Worm (Caenorhabditis elegans): ENCODE measurements around the gene str-41.

DNA sequence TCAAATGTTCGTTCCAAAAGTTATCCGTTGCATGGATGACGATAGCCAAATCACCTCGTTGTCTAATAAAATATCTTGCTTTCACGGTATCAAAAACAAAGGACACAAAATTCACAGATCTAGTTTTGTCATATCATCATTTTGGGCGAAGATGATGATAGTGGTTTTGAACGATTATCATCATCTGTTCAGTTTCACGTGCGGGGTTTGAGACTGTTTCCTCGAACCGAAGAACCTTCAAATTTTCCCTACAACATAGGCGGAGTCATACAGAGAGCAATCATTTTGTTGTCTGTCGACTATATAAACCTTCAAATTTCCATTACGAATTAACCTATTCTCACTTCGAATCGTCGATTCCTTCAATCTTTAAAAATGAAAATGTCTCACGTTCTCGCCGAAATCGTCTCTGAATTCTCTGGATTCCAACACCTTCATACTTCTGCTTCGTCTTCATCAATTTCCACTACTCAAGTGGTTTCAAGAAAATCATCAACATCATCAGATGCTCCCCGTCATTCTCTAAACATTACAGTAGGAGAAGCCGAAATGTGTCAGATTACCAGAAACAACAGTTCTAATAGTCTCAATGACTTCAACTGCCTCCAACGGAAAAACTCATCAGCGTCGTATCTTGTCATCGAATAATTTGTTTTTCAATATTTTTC is 1.4 kb downstream of the str-41 start, which contains the start of gene F18E3.11:
- TF ChIP-seq flt-1 (GFP tag; IDR thresholded peaks at IDR 0.05) (no peak), aly-1 (tag; optimal IDR thresholded peaks at IDR 0.05) (no peak), ama-1 (optimal IDR thresholded peaks at IDR 0.05) (no peak), F13C5.2 (tag; optimal IDR thresholded peaks at IDR 0.05) (no peak), hnd-1 (tag; optimal IDR thresholded peaks at IDR 0.05) (no peak), ceh-13 (GFP tag; optimal IDR thresholded peaks at IDR 0.05) (no peak), hmbx-1 (tag; optimal IDR thresholded peaks at IDR 0.05) (no peak), sea-1 (GFP tag; conservative IDR thresholded peaks at IDR 0.05) (no peak), ets-7 (tag; optimal IDR thresholded peaks at IDR 0.05) (no peak), hmg-4 (GFP tag; optimal IDR thresholded peaks at IDR 0.05) (no peak), scrt-1 (GFP tag; IDR thresholded peaks at IDR 0.05) (no peak), tbx-37 (GFP tag; conservative IDR thresholded peaks at IDR 0.05) (no peak)
